Fruit fly (Drosophila melanogaster): Measurements from ENCODE around the gene RNaseX25.

Gene RNaseX25

DNA sequence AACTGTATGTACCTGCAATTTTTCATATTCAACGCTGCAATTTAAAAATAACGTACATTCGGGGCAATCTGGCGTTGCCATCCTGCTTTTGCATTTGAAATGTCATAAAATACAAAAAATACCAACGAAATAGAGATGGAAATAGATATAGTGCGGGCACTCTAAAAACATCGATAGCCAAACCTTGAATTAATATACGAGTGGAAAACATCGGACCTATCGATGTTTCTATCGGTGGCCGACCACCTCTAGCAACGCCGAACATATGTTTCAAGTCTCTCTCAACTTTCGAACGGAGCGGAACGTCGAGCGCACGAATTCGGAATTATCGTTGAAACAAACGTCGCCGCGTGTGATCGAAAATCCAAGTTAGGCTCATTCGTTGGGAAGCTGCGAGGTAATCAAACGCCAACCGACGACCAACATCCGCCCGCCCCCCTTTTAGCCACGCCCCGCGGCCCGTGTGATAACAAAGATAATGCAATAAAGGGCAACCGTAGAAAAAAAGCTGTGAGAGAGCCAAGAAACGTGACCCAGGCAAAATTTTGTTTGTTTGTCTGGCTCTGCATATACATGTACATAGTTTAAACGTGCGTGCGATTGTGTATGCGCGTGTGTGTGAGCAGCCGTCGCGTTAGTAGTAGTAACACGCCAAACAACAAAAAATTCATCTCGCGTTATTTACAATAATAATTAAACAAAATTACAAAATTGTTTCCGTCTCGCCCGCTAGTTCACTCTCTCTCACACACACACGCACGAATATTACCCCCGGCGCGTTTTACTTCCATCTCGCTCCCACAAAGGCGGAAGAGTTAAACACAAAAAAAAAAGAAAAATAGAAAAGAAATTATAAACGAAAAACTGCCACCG lies 8.6 kb downstream of the RNaseX25 start, which contains the start of gene nmo (continued):
- TF ChIP-seq CG17829 (tag; optimal IDR thresholded peaks at IDR 0.05) (peak; percentile 43), bab2 (GFP tag; optimal IDR thresholded peaks at IDR 0.05) (peak; percentile 7), cg (GFP tag; optimal IDR thresholded peaks at IDR 0.05) (peak; percentile 84), CG9797 (GFP tag; optimal IDR thresholded peaks at IDR 0.05) (peak; percentile 84), NK7.1 (GFP tag; optimal IDR thresholded peaks at IDR 0.05) (peak; percentile 29), Pdp1 (GFP tag; optimal IDR thresholded peaks at IDR 0.05) (peak in 1 of 2 experiments; percentile 13), Jarid2 (GFP tag; optimal IDR thresholded peaks at IDR 0.05) (peak; percentile 98), scrt (GFP tag; optimal IDR thresholded peaks at IDR 0.05) (peak; percentile 36), Trl (optimal IDR thresholded peaks at IDR 0.05) (peak in 1 of 2 experiments; percentile 37), Trl (GFP tag; optimal IDR thresholded peaks at IDR 0.05) (peak; percentile 52), ATbp (GFP tag; optimal IDR thresholded peaks at IDR 0.05) (peak; percentile 5), CG2116 (GFP tag; optimal IDR thresholded peaks at IDR 0.05) (peak; percentile 71), luna (GFP tag; optimal IDR thresholded peaks at IDR 0.05) (peak; percentile 28), CG18764 (GFP tag; optimal IDR thresholded peaks at IDR 0.05) (peak; percentile 9), corto (GFP tag; optimal IDR thresholded peaks at IDR 0.05) (peak; percentile 47), CG3065 (GFP tag; optimal IDR thresholded peaks at IDR 0.05) (no peak), CG17568 (GFP tag; optimal IDR thresholded peaks at IDR 0.05) (peak; percentile 58), Camta (GFP tag; optimal IDR thresholded peaks at IDR 0.05) (no peak), CG30431 (GFP tag; optimal IDR thresholded peaks at IDR 0.05) (no peak), CG13123 (GFP tag; optimal IDR thresholded peaks at IDR 0.05) (no peak), sisA (GFP tag; IDR thresholded peaks at IDR 0.05) (no peak), sqz (GFP tag; optimal IDR thresholded peaks at IDR 0.05) (peak; percentile 78), CG11695 (GFP tag; IDR thresholded peaks at IDR 0.05) (no peak), CG7839 (tag; optimal IDR thresholded peaks at IDR 0.05) (peak; percentile 18), hb (GFP tag; IDR thresholded peaks at IDR 0.05; ENCODE audit: partially characterized antibody) (no peak), CG8290 (GFP tag; optimal IDR thresholded peaks at IDR 0.05) (no peak), CG8290 (tag; optimal IDR thresholded peaks at IDR 0.05) (peak in 1 of 2 experiments; percentile 63), Hand (GFP tag; optimal IDR thresholded peaks at IDR 0.05) (peak; percentile 55), CG6272 (GFP tag; IDR thresholded peaks at IDR 0.05) (peak; percentile 50), Atf3 (GFP tag; optimal IDR thresholded peaks at IDR 0.05) (no peak), CG1603 (tag; optimal IDR thresholded peaks at IDR 0.05) (peak; percentile 50), gsb (GFP tag; IDR thresholded peaks at IDR 0.05) (no peak), Fer2 (tag; optimal IDR thresholded peaks at IDR 0.05) (no peak), TFAM (GFP tag; optimal IDR thresholded peaks at IDR 0.05) (peak; percentile 6), fd96Cb (tag; optimal IDR thresholded peaks at IDR 0.05) (no peak), CG30020 (tag; optimal IDR thresholded peaks at IDR 0.05) (peak; percentile 3), Gug (GFP tag; IDR thresholded peaks at IDR 0.05) (peak; percentile 32; the same call in 3 of the 4 replicates), HmgZ (tag; optimal IDR thresholded peaks at IDR 0.05) (peak; percentile 20), CG11504 (tag; optimal IDR thresholded peaks at IDR 0.05) (peak; percentile 54), BEAF-32 (GFP tag; optimal IDR thresholded peaks at IDR 0.05) (peak; percentile 98), Abd-B (GFP tag; optimal IDR thresholded peaks at IDR 0.05) (peak; percentile 57), Hr51 (GFP tag; optimal IDR thresholded peaks at IDR 0.05) (peak; percentile 12 to 17), CG13296 (GFP tag; optimal IDR thresholded peaks at IDR 0.05) (peak; percentile 47), Fer1 (GFP tag; optimal IDR thresholded peaks at IDR 0.05) (peak; percentile 62), Sry-β (GFP tag; optimal IDR thresholded peaks at IDR 0.05) (no peak), CG33213 (GFP tag; optimal IDR thresholded peaks at IDR 0.05) (peak; percentile 70), br (optimal IDR thresholded peaks at IDR 0.05) (no peak), CG14710 (tag; optimal IDR thresholded peaks at IDR 0.05) (peak; percentile 85), CG8924 (tag; optimal IDR thresholded peaks at IDR 0.05) (peak; percentile 52)

Data from whole organism, embryonic.